Fruit fly (Drosophila melanogaster): ENCODE results near the gene CG43373.

CG43373 gene

dm6 chr3L:16590860-16591259 lies 47.7 kb upstream of the CG43373 start, which contains the start of gene tra (continued):
- peak; percentile 53 for TF ChIP-seq hbn (GFP tag; IDR thresholded peaks at IDR 0.05; ENCODE audit: partially characterized antibody)
- no peak for TF ChIP-seq sima (GFP tag; optimal IDR thresholded peaks at IDR 0.05)
- no peak for TF ChIP-seq ap (GFP tag; IDR thresholded peaks at IDR 0.05)
- peak; percentile 82 for TF ChIP-seq gfzf (GFP tag; optimal IDR thresholded peaks at IDR 0.05)
- peak in 1 of 2 experiments; percentile 64 for TF ChIP-seq insv (GFP tag; optimal IDR thresholded peaks at IDR 0.05)
- no peak for TF ChIP-seq CG11456 (GFP tag; IDR thresholded peaks at IDR 0.05)
- TF ChIP-seq CG11398 (GFP tag; optimal IDR thresholded peaks at IDR 0.05): no peak
- no peak for TF ChIP-seq D19B (GFP tag; optimal IDR thresholded peaks at IDR 0.05)
- peak; percentile 68 for TF ChIP-seq unc-4 (GFP tag; IDR thresholded peaks at IDR 0.05; ENCODE audit: partially characterized antibody)
- no peak for TF ChIP-seq Lpt (GFP tag; optimal IDR thresholded peaks at IDR 0.05)
- TF ChIP-seq Elba2 (GFP tag; optimal IDR thresholded peaks at IDR 0.05): peak; percentile 73
- no peak for TF ChIP-seq p53 (GFP tag; optimal IDR thresholded peaks at IDR 0.05)
- TF ChIP-seq luna (GFP tag; optimal IDR thresholded peaks at IDR 0.05): no peak
- peak; percentile 42 for TF ChIP-seq CG15514 (GFP tag; optimal IDR thresholded peaks at IDR 0.05)
- TF ChIP-seq CG8944 (GFP tag; optimal IDR thresholded peaks at IDR 0.05): no peak
- TF ChIP-seq ftz-f1 (GFP tag; optimal IDR thresholded peaks at IDR 0.05): no peak
- TF ChIP-seq bbx (GFP tag; IDR thresholded peaks at IDR 0.05; ENCODE audit: partially characterized antibody): peak; percentile 66
- TF ChIP-seq Oaz (GFP tag; IDR thresholded peaks at IDR 0.05): no peak
- TF ChIP-seq Abd-B (GFP tag; optimal IDR thresholded peaks at IDR 0.05): no peak
- TF ChIP-seq en (GFP tag; optimal IDR thresholded peaks at IDR 0.05): no peak
- TF ChIP-seq CG17361 (GFP tag; IDR thresholded peaks at IDR 0.05): no peak
- TF ChIP-seq caup (GFP tag; optimal IDR thresholded peaks at IDR 0.05; ENCODE audit: severe bottlenecking): no peak
- TF ChIP-seq CG4360 (GFP tag; IDR thresholded peaks at IDR 0.05): no peak
- TF ChIP-seq Mad (GFP tag; optimal IDR thresholded peaks at IDR 0.05): no peak
- TF ChIP-seq yki (optimal IDR thresholded peaks at IDR 0.05): no peak
- TF ChIP-seq CG32767 (GFP tag; IDR thresholded peaks at IDR 0.05): no peak
- no peak for TF ChIP-seq sc (optimal IDR thresholded peaks at IDR 0.05)
- TF ChIP-seq sc (GFP tag; optimal IDR thresholded peaks at IDR 0.05): no peak
- no peak for TF ChIP-seq fd64A (GFP tag; optimal IDR thresholded peaks at IDR 0.05)
- TF ChIP-seq zfh1 (GFP tag; IDR thresholded peaks at IDR 0.05): no peak
- no peak for TF ChIP-seq CG33213 (GFP tag; optimal IDR thresholded peaks at IDR 0.05)
- TF ChIP-seq CG2129 (GFP tag; IDR thresholded peaks at IDR 0.05; ENCODE audit: partially characterized antibody): peak; percentile 28; the same call in 1 of the 2 replicates
- TF ChIP-seq HmgZ (tag; optimal IDR thresholded peaks at IDR 0.05): peak; percentile 11
- peak; percentile 61 for TF ChIP-seq amos (GFP tag; IDR thresholded peaks at IDR 0.05; ENCODE audit: partially characterized antibody)
- TF ChIP-seq Bgb (GFP tag; IDR thresholded peaks at IDR 0.05; ENCODE audit: partially characterized antibody): peak; percentile 57
- TF ChIP-seq dmrt99B (tag; optimal IDR thresholded peaks at IDR 0.05): no peak
- no peak for TF ChIP-seq ase (GFP tag; IDR thresholded peaks at IDR 0.05)
- TF ChIP-seq Dip2 (GFP tag; IDR thresholded peaks at IDR 0.05): no peak
- TF ChIP-seq fru (optimal IDR thresholded peaks at IDR 0.05): no peak
- TF ChIP-seq CG34224 (GFP tag; IDR thresholded peaks at IDR 0.05; ENCODE audit: partially characterized antibody): peak; percentile 36; the same call in 1 of the 3 replicates
- TF ChIP-seq hb (GFP tag; IDR thresholded peaks at IDR 0.05; ENCODE audit: partially characterized antibody): no peak
- TF ChIP-seq CG8765 (GFP tag; IDR thresholded peaks at IDR 0.05): no peak
- no peak for TF ChIP-seq CG32532 (GFP tag; IDR thresholded peaks at IDR 0.05)
- peak; percentile 50; the same call in 1 of the 2 replicates for TF ChIP-seq tna (GFP tag; IDR thresholded peaks at IDR 0.05; ENCODE audit: partially characterized antibody)
- TF ChIP-seq CG10209 (GFP tag; optimal IDR thresholded peaks at IDR 0.05): no peak
- no peak for TF ChIP-seq corto (GFP tag; optimal IDR thresholded peaks at IDR 0.05)
- TF ChIP-seq Scr (GFP tag; IDR thresholded peaks at IDR 0.05; ENCODE audit: partially characterized antibody): peak; percentile 70
- no peak for TF ChIP-seq Sox100B (GFP tag; optimal IDR thresholded peaks at IDR 0.05)
- TF ChIP-seq jumu (GFP tag; optimal IDR thresholded peaks at IDR 0.05): no peak
- no peak for TF ChIP-seq CG2678 (tag; optimal IDR thresholded peaks at IDR 0.05)
- no peak for TF ChIP-seq CG15269 (tag; optimal IDR thresholded peaks at IDR 0.05)
- TF ChIP-seq maf-S (GFP tag; optimal IDR thresholded peaks at IDR 0.05): no peak
